Fruit fly (Drosophila melanogaster) whole organism, adult: ENCODE results near the gene CG6276.
A peak's percentile ranks its signal among the peaks of the same experiment; 100 is the strongest.

Source experiments
- CG11617 ChIP-seq: fragments of 200-800 bp; sonication (Bioruptor generic); optimal IDR thresholded peaks from 2 replicates; lab custom pipeline; 2017; ENCODE audit warnings: mild to moderate bottlenecking, missing biosample characterization, missing genetic modification reagents, missing genetic modification characterization
- CG12768 ChIP-seq: fragments of 200-800 bp; sonication (Bioruptor generic); optimal IDR thresholded peaks from 2 replicates; lab custom pipeline; 2017; ENCODE audit warnings: missing biosample characterization, missing genetic modification characterization, mild to moderate bottlenecking, moderate library complexity, missing genetic modification reagents
- CG14711 ChIP-seq: fragments of 200-800 bp; sonication (Bioruptor generic); optimal IDR thresholded peaks from 2 replicates; lab custom pipeline; 2018; ENCODE audit warnings: missing biosample characterization, mild to moderate bottlenecking, missing genetic modification characterization, moderate library complexity
- CG1620 ChIP-seq: fragments of 200-800 bp; sonication (Bioruptor generic); optimal IDR thresholded peaks from 2 replicates; lab custom pipeline; 2016; ENCODE audit warnings: missing biosample characterization, missing genetic modification characterization
- CG33017 ChIP-seq: fragments of 200-800 bp; sonication (Bioruptor generic); optimal IDR thresholded peaks from 2 replicates; lab custom pipeline; 2018; ENCODE audit warnings: missing biosample characterization, mild to moderate bottlenecking, missing genetic modification characterization, moderate library complexity
- CG5204 ChIP-seq: fragments of 200-800 bp; sonication (Bioruptor generic); optimal IDR thresholded peaks from 2 replicates; lab custom pipeline; 2016; ENCODE audit warnings: missing biosample characterization, missing genetic modification characterization
- CG7045 ChIP-seq: fragments of 200-800 bp; sonication (Bioruptor generic); optimal IDR thresholded peaks from 2 replicates; lab custom pipeline; 2017; ENCODE audit warnings: missing biosample characterization, mild to moderate bottlenecking, missing genetic modification characterization
- CG7101 ChIP-seq: fragments of 200-800 bp; sonication (Bioruptor generic); optimal IDR thresholded peaks from 2 replicates; lab custom pipeline; 2018; ENCODE audit warnings: missing biosample characterization, mild to moderate bottlenecking, missing genetic modification characterization, moderate library complexity
- Clk ChIP-seq: fragments of 200-800 bp; sonication (Bioruptor generic); optimal IDR thresholded peaks from 2 replicates; lab custom pipeline; 2017; ENCODE audit warnings: missing biosample characterization, missing genetic modification characterization
- Crg-1 ChIP-seq: fragments of 200-800 bp; sonication (Bioruptor generic); optimal IDR thresholded peaks from 2 replicates; lab custom pipeline; 2016; ENCODE audit warnings: missing biosample characterization, missing genetic modification characterization
- Hr96 ChIP-seq: fragments of 200-800 bp; sonication (Bioruptor generic); optimal IDR thresholded peaks from 2 replicates; lab custom pipeline; 2016; ENCODE audit warnings: missing biosample characterization, missing genetic modification characterization
- Mnt ChIP-seq: fragments of 200-800 bp; sonication (Bioruptor generic); optimal IDR thresholded peaks from 2 replicates; lab custom pipeline; 2016; ENCODE audit warnings: missing biosample characterization, mild to moderate bottlenecking, missing genetic modification characterization
- bab1 ChIP-seq: fragments of 200-800 bp; sonication (Bioruptor generic); optimal IDR thresholded peaks from 3 replicates; lab custom pipeline; 2019; ENCODE audit warnings: missing biosample characterization, mild to moderate bottlenecking, missing genetic modification characterization, moderate library complexity
- cic ChIP-seq: fragments of 200-800 bp; sonication (Bioruptor generic); optimal IDR thresholded peaks from 2 replicates; lab custom pipeline; 2017; ENCODE audit warnings: missing biosample characterization, mild to moderate bottlenecking, missing genetic modification characterization, moderate library complexity
- cnc ChIP-seq, 2 experiments: fragments of >200 bp; optimal IDR thresholded peaks; 2 replicates each; lab custom pipeline; 2017
- kay ChIP-seq: fragments of 200-800 bp; sonication (Bioruptor generic); peaks from one replicate; lab custom pipeline; 2016; ENCODE audit warnings: missing biosample characterization, missing genetic modification characterization, borderline replicate concordance
- ovo ChIP-seq: fragments of 200-800 bp; sonication (Bioruptor generic); optimal IDR thresholded peaks from 2 replicates; lab custom pipeline; 2016; ENCODE audit warnings: missing biosample characterization, missing genetic modification characterization
- pad ChIP-seq: fragments of 200-800 bp; sonication (Bioruptor generic); optimal IDR thresholded peaks from 3 replicates; lab custom pipeline; 2017; ENCODE audit warnings: missing biosample characterization, missing genetic modification characterization, mild to moderate bottlenecking, moderate library complexity, missing genetic modification reagents
- tj ChIP-seq: fragments of 200-800 bp; sonication (Bioruptor generic); optimal IDR thresholded peaks from 3 replicates; lab custom pipeline; 2017; ENCODE audit warnings: missing biosample characterization, mild to moderate bottlenecking, missing genetic modification characterization, moderate library complexity
- toe ChIP-seq: fragments of 200-800 bp; sonication (Bioruptor generic); optimal IDR thresholded peaks from 2 replicates; lab custom pipeline; 2016; ENCODE audit warnings: missing biosample characterization, missing genetic modification characterization

CG6276 gene

dm6 chr3R:15277926-15278869, 41.7 kb downstream of the CG6276 start, which contains the start of the genes MRG15 and Tm1:
Gene MRG15, minus strand, starts transcription at chr3R:15278109.
Gene Tm1, plus strand, starts transcription at chr3R:15278220.
- no peak for TF ChIP-seq cnc (optimal IDR thresholded peaks at IDR 0.05; lab: Kevin White, UChicago)
- peak; percentile 7 for TF ChIP-seq CG11617 (GFP tag; lab: Kevin White, UChicago)
- TF ChIP-seq CG14711 (tag; lab: Kevin White, UChicago) = peak; percentile 15
- TF ChIP-seq tj (GFP tag; lab: Kevin White, UChicago) = peak; percentile 22
- TF ChIP-seq Mnt (GFP tag; lab: Kevin White, UChicago) = peak; percentile 69

DNA sequence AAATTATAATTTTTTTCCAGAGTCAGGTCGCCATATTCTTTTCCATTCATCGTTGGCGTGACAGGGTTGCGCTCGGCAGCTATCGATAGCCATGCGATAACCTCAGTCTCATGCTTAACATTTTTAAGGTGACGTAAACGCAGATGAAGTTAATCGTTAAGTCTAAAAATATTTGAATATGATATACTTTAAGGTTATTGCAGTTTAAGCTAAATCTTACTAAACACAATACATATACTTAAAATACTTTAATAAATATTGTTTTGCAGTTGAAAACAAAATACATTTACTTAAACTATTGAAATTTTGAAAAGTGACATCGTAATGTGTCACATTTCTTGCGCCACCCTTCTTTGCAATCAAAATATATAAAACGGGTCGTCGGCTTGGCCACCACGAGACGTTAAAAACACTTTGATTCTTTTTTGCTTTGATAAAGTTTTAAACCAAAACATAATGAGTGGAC, 44.7 kb downstream of the CG6276 start, which contains the start of the genes Cp190 and CG4338:
Gene Cp190, minus strand, starts transcription at position 84 of the 466 bp plus-strand sequence.
Gene CG4338, plus strand, starts transcription at position 365 of the 466 bp plus-strand sequence.
- no peak for TF ChIP-seq CG5204 (GFP tag; lab: Kevin White, UChicago)
- peak; percentile 94 for TF ChIP-seq Clk (GFP tag; lab: Kevin White, UChicago)
- TF ChIP-seq kay = no peak
- peak; percentile 98 for TF ChIP-seq CG11617 (GFP tag; lab: Kevin White, UChicago)
- peak; percentile 88 for TF ChIP-seq tj (GFP tag; lab: Kevin White, UChicago)
- peak; percentile 98 for TF ChIP-seq CG33017 (tag; lab: Kevin White, UChicago)
- peak; percentile 97 for TF ChIP-seq CG14711 (tag; lab: Kevin White, UChicago)
- TF ChIP-seq Crg-1 (GFP tag; lab: Kevin White, UChicago) = peak; percentile 95
- TF ChIP-seq Mnt (GFP tag; lab: Kevin White, UChicago) = peak; percentile 96
- TF ChIP-seq toe (GFP tag; lab: Kevin White, UChicago) = peak; percentile 98
- peak; percentile 77 for TF ChIP-seq cic (GFP tag; lab: Kevin White, UChicago)
- peak; percentile 96 for TF ChIP-seq CG1620 (GFP tag; lab: Kevin White, UChicago)
- TF ChIP-seq pad (GFP tag; lab: Kevin White, UChicago) = peak; percentile 90
- peak; percentile 94 for TF ChIP-seq Hr96
- peak; percentile 98 for TF ChIP-seq bab1 (GFP tag; lab: Kevin White, UChicago)
- TF ChIP-seq ovo (GFP tag; lab: Kevin White, UChicago) = peak; percentile 91
- TF ChIP-seq CG7045 (GFP tag; lab: Kevin White, UChicago) = peak; percentile 98
- TF ChIP-seq cnc (optimal IDR thresholded peaks at IDR 0.05; lab: Kevin White, UChicago) = no peak
- peak; percentile 98 for TF ChIP-seq CG12768 (GFP tag; lab: Kevin White, UChicago)
- peak; percentile 99 for TF ChIP-seq CG7101 (tag; lab: Kevin White, UChicago)

dm6 chr3R:15268856-15269255, 51.0 kb downstream of the CG6276 start:
- TF ChIP-seq tj (GFP tag; lab: Kevin White, UChicago) (peak; percentile 90), Mnt (GFP tag; lab: Kevin White, UChicago) (no peak), Clk (GFP tag; lab: Kevin White, UChicago) (no peak)

dm6 chr3R:15268426-15268825, 51.4 kb downstream of the CG6276 start, which contains the start of the genes CG14864 and Zip88E:
Gene CG14864, minus strand, starts transcription at chr3R:15268538.
Gene Zip88E, plus strand, starts transcription at chr3R:15268662.
- no peak for TF ChIP-seq CG12768 (GFP tag; lab: Kevin White, UChicago)
- peak; percentile 16 for TF ChIP-seq bab1 (GFP tag; lab: Kevin White, UChicago)
- TF ChIP-seq CG11617 (GFP tag; lab: Kevin White, UChicago) = no peak
- no peak for TF ChIP-seq CG33017 (tag; lab: Kevin White, UChicago)
- TF ChIP-seq pad (GFP tag; lab: Kevin White, UChicago) = no peak
- no peak for TF ChIP-seq CG14711 (tag; lab: Kevin White, UChicago)
